Fruit fly (Drosophila melanogaster) whole organism, embryonic: ENCODE data around the gene Ldsdh1.

Source experiments
- ATbp ChIP-seq: fragments of 200-800 bp; sonication (Bioruptor generic); optimal IDR thresholded peaks from 2 replicates; lab custom pipeline; 2017; ENCODE audit warnings: missing biosample characterization, mild to moderate bottlenecking, missing genetic modification characterization, missing genetic modification reagents
- Adf1 ChIP-seq: fragments of 200-800 bp; sonication (Bioruptor generic); IDR thresholded peaks from 2 replicates; pipeline ENCODE4 v1.3.6; 2022; ENCODE audit warnings: missing biosample characterization, missing genetic modification characterization
- Atf3 ChIP-seq: fragments of 200-800 bp; sonication (Bioruptor generic); optimal IDR thresholded peaks from 3 replicates; lab custom pipeline; 2016; ENCODE audit warnings: missing biosample characterization, missing genetic modification characterization
- Bdp1 ChIP-seq: fragments of 200-800 bp; sonication (Bioruptor generic); optimal IDR thresholded peaks from 3 replicates; lab custom pipeline; 2016; ENCODE audit warnings: missing biosample characterization, missing genetic modification characterization
- CG10274 ChIP-seq: fragments of 200-800 bp; sonication (Bioruptor generic); optimal IDR thresholded peaks from 3 replicates; lab custom pipeline; 2017; ENCODE audit warnings: missing biosample characterization, mild to moderate bottlenecking, missing genetic modification characterization
- CG10959 ChIP-seq: fragments of 200-800 bp; sonication (Bioruptor generic); IDR thresholded peaks from 2 replicates; pipeline ENCODE4 v1.3.6; 2022; ENCODE audit warnings: missing biosample characterization, missing genetic modification characterization
- CG11398 ChIP-seq: fragments of 200-800 bp; sonication (Bioruptor generic); optimal IDR thresholded peaks from 2 replicates; lab custom pipeline; 2016; ENCODE audit warnings: missing biosample characterization, missing genetic modification characterization
- CG11696 ChIP-seq: fragments of 200-800 bp; sonication (Bioruptor generic); IDR thresholded peaks from 2 replicates; pipeline ENCODE4 v1.3.6; 2022; ENCODE audit warnings: missing biosample characterization, missing genetic modification characterization
- CG12104 ChIP-seq: fragments of 200-800 bp; sonication (Bioruptor generic); optimal IDR thresholded peaks from 3 replicates; lab custom pipeline; 2016; ENCODE audit warnings: missing biosample characterization, missing genetic modification characterization
- CG14860 ChIP-seq: fragments of 200-800 bp; sonication (Bioruptor generic); IDR thresholded peaks from 3 replicates; pipeline ENCODE4 v1.3.6; 2022; ENCODE audit warnings: missing biosample characterization, missing genetic modification characterization; ENCODE audit not compliant: partially characterized antibody
- CG17385 ChIP-seq: fragments of 200-800 bp; sonication (Bioruptor generic); optimal IDR thresholded peaks from 3 replicates; lab custom pipeline; 2018; ENCODE audit warnings: missing biosample characterization, mild to moderate bottlenecking, missing genetic modification characterization
- CG17912 ChIP-seq: fragments of 200-800 bp; sonication (Bioruptor generic); optimal IDR thresholded peaks from 2 replicates; lab custom pipeline; 2018; ENCODE audit warnings: missing biosample characterization, mild to moderate bottlenecking, missing genetic modification characterization
- CG2129 ChIP-seq: fragments of 200-800 bp; sonication (Bioruptor generic); IDR thresholded peaks from 2 replicates; pipeline ENCODE4 v1.3.6; 2022; ENCODE audit warnings: missing biosample characterization, missing genetic modification characterization; ENCODE audit not compliant: partially characterized antibody
- CG2712 ChIP-seq: fragments of 200-800 bp; optimal IDR thresholded peaks from 3 replicates; lab custom pipeline; 2019; ENCODE audit warnings: missing biosample characterization, mild to moderate bottlenecking, missing genetic modification characterization, moderate library complexity
- CG3163 ChIP-seq: fragments of 200-800 bp; sonication (Bioruptor generic); optimal IDR thresholded peaks from 3 replicates; lab custom pipeline; 2016; ENCODE audit warnings: missing biosample characterization, missing genetic modification characterization
- CG32767 ChIP-seq: fragments of 200-800 bp; sonication (Bioruptor generic); IDR thresholded peaks from 2 replicates; pipeline ENCODE4 v1.3.6; 2022; ENCODE audit warnings: missing biosample characterization, missing genetic modification characterization
- CG3995 ChIP-seq: fragments of 200-800 bp; sonication (Bioruptor generic); optimal IDR thresholded peaks from 3 replicates; lab custom pipeline; 2016; ENCODE audit warnings: missing biosample characterization, missing genetic modification characterization
- CG4328 ChIP-seq: fragments of 200-800 bp; sonication (Bioruptor generic); optimal IDR thresholded peaks from 3 replicates; lab custom pipeline; 2017; ENCODE audit warnings: missing biosample characterization, missing genetic modification reagents, missing genetic modification characterization
- CG6654 ChIP-seq: fragments of 200-800 bp; sonication (Bioruptor generic); optimal IDR thresholded peaks from 2 replicates; lab custom pipeline; 2017; ENCODE audit warnings: missing biosample characterization, mild to moderate bottlenecking, missing genetic modification characterization
- CG7987 ChIP-seq: fragments of 200-800 bp; sonication (Bioruptor generic); optimal IDR thresholded peaks from 2 replicates; lab custom pipeline; 2018; ENCODE audit warnings: missing biosample characterization, mild to moderate bottlenecking, missing genetic modification characterization, moderate library complexity
- CG9817 ChIP-seq: fragments of 200-800 bp; sonication (Bioruptor generic); optimal IDR thresholded peaks from 2 replicates; lab custom pipeline; 2018; ENCODE audit warnings: missing biosample characterization, mild to moderate bottlenecking, missing genetic modification characterization, moderate library complexity
- CG9876 ChIP-seq: fragments of 200-800 bp; sonication (Bioruptor generic); optimal IDR thresholded peaks from 2 replicates; lab custom pipeline; 2016; ENCODE audit warnings: missing biosample characterization, missing genetic modification characterization
- Camta ChIP-seq: fragments of 200-800 bp; sonication (Bioruptor generic); optimal IDR thresholded peaks from 2 replicates; lab custom pipeline; 2016; ENCODE audit warnings: missing biosample characterization, missing genetic modification characterization
- Hmr ChIP-seq: fragments of 200-800 bp; sonication (Bioruptor generic); optimal IDR thresholded peaks from 3 replicates; lab custom pipeline; 2017; ENCODE audit warnings: mild to moderate bottlenecking, missing biosample characterization, missing genetic modification reagents, missing genetic modification characterization
- Hr39 ChIP-seq: fragments of >200 bp; optimal IDR thresholded peaks from 2 replicates; lab custom pipeline; 2017
- Med ChIP-seq: fragments of 200-800 bp; sonication (Bioruptor generic); peaks from one replicate; lab custom pipeline; 2016; ENCODE audit warnings: missing biosample characterization, missing genetic modification characterization, mild to moderate bottlenecking, inconsistent platforms, moderate library complexity
- Myb ChIP-seq: fragments of 200-800 bp; sonication (Bioruptor generic); optimal IDR thresholded peaks from 2 replicates; lab custom pipeline; 2016; ENCODE audit warnings: missing biosample characterization, missing genetic modification characterization
- NC2α ChIP-seq: fragments of 200-800 bp; sonication (Bioruptor generic); optimal IDR thresholded peaks from 2 replicates; lab custom pipeline; 2016; ENCODE audit warnings: missing biosample characterization, missing genetic modification characterization
- Neu2 ChIP-seq: fragments of 200-800 bp; sonication (Bioruptor generic); optimal IDR thresholded peaks from 3 replicates; lab custom pipeline; 2016; ENCODE audit warnings: missing biosample characterization, missing genetic modification characterization, borderline replicate concordance
- abd-A ChIP-seq: fragments of 200-800 bp; sonication (Bioruptor generic); optimal IDR thresholded peaks from 3 replicates; lab custom pipeline; 2019; ENCODE audit warnings: missing biosample characterization, mild to moderate bottlenecking, missing genetic modification characterization, moderate library complexity
- bcd ChIP-seq: fragments of 200-800 bp; sonication (Bioruptor generic); optimal IDR thresholded peaks from 2 replicates; lab custom pipeline; 2017; ENCODE audit warnings: missing biosample characterization, mild to moderate bottlenecking, missing genetic modification characterization
- br ChIP-seq: fragments of >200 bp; optimal IDR thresholded peaks from 2 replicates; lab custom pipeline; 2017
- cad ChIP-seq: fragments of >200 bp; optimal IDR thresholded peaks from 2 replicates; lab custom pipeline; 2017; ENCODE audit warnings: missing biosample characterization, missing genetic modification characterization
- chn ChIP-seq: fragments of 200-800 bp; sonication (Bioruptor generic); optimal IDR thresholded peaks from 2 replicates; lab custom pipeline; 2016; ENCODE audit warnings: missing biosample characterization, missing genetic modification characterization
- en ChIP-seq: fragments of 200-800 bp; sonication (Bioruptor generic); optimal IDR thresholded peaks from 2 replicates; lab custom pipeline; 2016; ENCODE audit warnings: missing biosample characterization, missing genetic modification characterization
- esg ChIP-seq: fragments of 200-800 bp; sonication (Bioruptor generic); conservative IDR thresholded peaks from 2 replicates; pipeline ENCODE4 v1.3.6; 2022; ENCODE audit warnings: missing biosample characterization, missing genetic modification characterization
- eve ChIP-seq, 2 experiments: fragments of >200 bp; optimal IDR thresholded peaks; 2 replicates each; lab custom pipeline; 2017; ENCODE audit warnings: missing biosample characterization in 2 of 2, missing genetic modification characterization in 2 of 2
- ftz-f1 ChIP-seq: fragments of 200-800 bp; sonication (Bioruptor generic); optimal IDR thresholded peaks from 2 replicates; lab custom pipeline; 2016; ENCODE audit warnings: missing biosample characterization, missing genetic modification characterization
- hb ChIP-seq: fragments of 200-800 bp; sonication (Bioruptor generic); IDR thresholded peaks from 3 replicates; pipeline ENCODE4 v1.3.6; 2022; ENCODE audit warnings: missing biosample characterization, missing genetic modification characterization; ENCODE audit not compliant: partially characterized antibody
- kni ChIP-seq: fragments of 200-800 bp; sonication (Bioruptor generic); optimal IDR thresholded peaks from 3 replicates; lab custom pipeline; 2017; ENCODE audit warnings: mild to moderate bottlenecking, missing biosample characterization, missing genetic modification reagents, missing genetic modification characterization
- lilli ChIP-seq: fragments of 200-800 bp; sonication (Bioruptor generic); optimal IDR thresholded peaks from 3 replicates; lab custom pipeline; 2016; ENCODE audit warnings: missing biosample characterization, missing genetic modification characterization
- lola ChIP-seq, 3 experiments: fragments of >200 bp in 2 of 3; fragments of 200-800 bp in 1 of 3; sonication (Bioruptor generic) in 1 of 3; optimal IDR thresholded peaks; 2 replicates each; lab custom pipeline; 2017 to 2019; ENCODE audit warnings: missing biosample characterization in 3 of 3, missing genetic modification characterization in 3 of 3, mild to moderate bottlenecking in 1 of 3, moderate library complexity in 1 of 3
- odd ChIP-seq: fragments of 200-800 bp; sonication (Bioruptor generic); optimal IDR thresholded peaks from 2 replicates; lab custom pipeline; 2017; ENCODE audit warnings: missing biosample characterization, mild to moderate bottlenecking, missing genetic modification characterization
- peb ChIP-seq: fragments of 200-800 bp; sonication (Bioruptor generic); IDR thresholded peaks from 2 replicates; pipeline ENCODE4 v1.3.6; 2022; ENCODE audit warnings: missing biosample characterization, missing genetic modification characterization
- pho ChIP-seq: fragments of 200-800 bp; sonication (Bioruptor generic); optimal IDR thresholded peaks from 2 replicates; lab custom pipeline; 2016; ENCODE audit warnings: missing biosample characterization, missing genetic modification characterization
- pros ChIP-seq: fragments of 200-800 bp; sonication (Bioruptor generic); optimal IDR thresholded peaks from 3 replicates; lab custom pipeline; 2019; ENCODE audit warnings: missing biosample characterization, mild to moderate bottlenecking, missing genetic modification characterization, moderate library complexity
- repo ChIP-seq: fragments of 200-800 bp; sonication (Bioruptor generic); optimal IDR thresholded peaks from 2 replicates; lab custom pipeline; 2016; ENCODE audit warnings: missing biosample characterization, missing genetic modification characterization
- slou ChIP-seq: fragments of 200-800 bp; sonication (Bioruptor generic); optimal IDR thresholded peaks from 3 replicates; lab custom pipeline; 2016; ENCODE audit warnings: missing biosample characterization, missing genetic modification characterization
- so ChIP-seq: fragments of 200-800 bp; sonication (Bioruptor generic); IDR thresholded peaks from 3 replicates; pipeline ENCODE4 v1.3.6; 2022; ENCODE audit warnings: missing biosample characterization, missing genetic modification characterization
- tna ChIP-seq: fragments of 200-800 bp; sonication (Bioruptor generic); IDR thresholded peaks from 2 replicates; pipeline ENCODE4 v1.3.6; 2022; ENCODE audit warnings: missing biosample characterization, missing genetic modification characterization; ENCODE audit not compliant: partially characterized antibody
- tx ChIP-seq: fragments of 200-800 bp; sonication (Bioruptor generic); optimal IDR thresholded peaks from 2 replicates; lab custom pipeline; 2016; ENCODE audit warnings: missing biosample characterization, missing genetic modification characterization

Gene Ldsdh1

dm6 chrX:8091017-8091620 lies 9.7 kb upstream of the Ldsdh1 start (continued):
- peak; percentile 89 for TF ChIP-seq chn
- TF ChIP-seq CG4328 (GFP tag; lab: Kevin White, UChicago), result peak; percentile 79
- peak; percentile 50 for TF ChIP-seq CG9876 (GFP tag; lab: Kevin White, UChicago)
- TF ChIP-seq ftz-f1 (GFP tag; lab: Kevin White, UChicago), result peak; percentile 34
- TF ChIP-seq ATbp (GFP tag; lab: Kevin White, UChicago), result peak; percentile 97
- peak; percentile 97 for TF ChIP-seq CG2712 (tag; lab: Kevin White, UChicago)
- TF ChIP-seq Med (GFP tag; lab: Kevin White, UChicago), result peak; percentile 98
- peak; percentile 95 for TF ChIP-seq CG17385 (GFP tag; lab: Kevin White, UChicago)
- TF ChIP-seq lilli, result peak; percentile 97
- TF ChIP-seq Neu2 (GFP tag; lab: Kevin White, UChicago), result no peak
- peak; percentile 89 for TF ChIP-seq CG6654 (GFP tag; lab: Kevin White, UChicago)
- TF ChIP-seq tna (GFP tag; lab: Robert Waterston, UW), result 0 out of 2 replicates have a peak, but pooled peaks have one; percentile 8
- TF ChIP-seq CG9817, result peak; percentile 90
- peak; percentile 94 for TF ChIP-seq CG12104 (GFP tag; lab: Kevin White, UChicago)
- peak; percentile 95 for TF ChIP-seq CG10959 (GFP tag; lab: Robert Waterston, UW)
- TF ChIP-seq kni (GFP tag; lab: Kevin White, UChicago), result peak; percentile 9
- TF ChIP-seq br, result no peak
- peak; percentile 76 for TF ChIP-seq en (GFP tag; lab: Kevin White, UChicago)
- peak; percentile 99 for TF ChIP-seq so (GFP tag; lab: Robert Waterston, UW)
- no peak for TF ChIP-seq CG2129 (GFP tag; lab: Robert Waterston, UW)
- TF ChIP-seq esg, result peak; percentile 98
- TF ChIP-seq peb (GFP tag; lab: Robert Waterston, UW), result peak; percentile 96
- TF ChIP-seq Hr39 (lab: Kevin White, UChicago), result no peak
- peak; percentile 90 for TF ChIP-seq pho (GFP tag; lab: Kevin White, UChicago)
- TF ChIP-seq CG17912, result no peak
- peak; percentile 65 for TF ChIP-seq CG3163 (GFP tag; lab: Kevin White, UChicago)
- peak; percentile 82 for TF ChIP-seq abd-A
- peak; percentile 90 for TF ChIP-seq Adf1 (GFP tag; lab: Robert Waterston, UW)
- peak; percentile 84 for TF ChIP-seq CG7987 (GFP tag; lab: Kevin White, UChicago)
- peak; percentile 98 for TF ChIP-seq Hmr
- TF ChIP-seq eve (GFP tag; optimal IDR thresholded peaks at IDR 0.05; lab: Kevin White, UChicago), result peak in 1 of 2 experiments; percentile 97
- TF ChIP-seq repo (GFP tag; lab: Kevin White, UChicago), result peak; percentile 72
- no peak for TF ChIP-seq CG14860 (GFP tag; lab: Robert Waterston, UW)
- TF ChIP-seq tx (GFP tag; lab: Kevin White, UChicago), result peak; percentile 83
- peak; percentile 97 for TF ChIP-seq bcd (GFP tag; lab: Kevin White, UChicago)
- peak; percentile 74 for TF ChIP-seq pros (GFP tag; lab: Kevin White, UChicago)
- TF ChIP-seq Bdp1 (GFP tag; lab: Kevin White, UChicago), result peak; percentile 79
- peak; percentile 94 for TF ChIP-seq slou (GFP tag; lab: Kevin White, UChicago)
- no peak for TF ChIP-seq cad (GFP tag; lab: Kevin White, UChicago)
- TF ChIP-seq CG11398, result peak; percentile 37
- peak; percentile 65 for TF ChIP-seq NC2α (GFP tag; lab: Kevin White, UChicago)
- peak; percentile 97 for TF ChIP-seq CG32767 (GFP tag; lab: Robert Waterston, UW)
- peak; percentile 94 for TF ChIP-seq CG3995 (GFP tag; lab: Kevin White, UChicago)
- peak; percentile 81 for TF ChIP-seq Atf3 (GFP tag; lab: Kevin White, UChicago)
- TF ChIP-seq Camta, result peak; percentile 90
- peak; percentile 96 for TF ChIP-seq CG11696
- TF ChIP-seq odd (GFP tag; lab: Kevin White, UChicago), result peak; percentile 95
- no peak for TF ChIP-seq hb (GFP tag; lab: Robert Waterston, UW)
- peak; percentile 72 for TF ChIP-seq Myb
- TF ChIP-seq lola (GFP tag; optimal IDR thresholded peaks at IDR 0.05; lab: Kevin White, UChicago), result peak in 2 of 3 experiments; percentile 17 to 87
- peak; percentile 89 for TF ChIP-seq CG10274 (GFP tag; lab: Kevin White, UChicago)
